Fruit fly (Drosophila melanogaster): ENCODE measurements around the gene rush.

The rush gene

dm6 chrX:1476848-1477247, 1.5 kb upstream of the rush start, which contains the start of the genes Rab27 and mei-38:
Rab27 (minus strand) TSS chrX:1476974.
mei-38 (plus strand) TSS chrX:1477063.
- no peak for TF ChIP-seq CG17801 (GFP tag; optimal IDR thresholded peaks at IDR 0.05; ENCODE audit: partially characterized antibody)

DNA sequence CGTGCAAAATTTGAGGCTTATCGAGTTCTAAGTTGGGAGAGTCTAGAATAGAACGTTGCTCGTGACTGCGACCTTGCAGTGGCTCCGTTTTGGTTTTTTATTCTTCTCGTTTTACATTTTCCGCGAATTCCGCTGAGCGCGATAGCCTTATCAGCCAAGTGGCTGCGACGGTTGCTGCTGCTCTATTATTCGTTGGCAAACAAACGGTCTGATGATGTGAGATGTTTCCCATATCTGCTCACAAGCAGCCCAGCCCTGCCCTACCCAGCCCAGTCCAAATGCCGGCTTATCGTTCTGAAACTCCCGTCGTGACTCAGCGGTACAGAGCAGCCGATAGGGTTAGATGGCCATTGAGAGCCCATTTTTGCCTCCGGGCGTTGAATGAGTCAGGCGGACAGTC, 2.1 kb downstream of the rush start:
- no peak for TF ChIP-seq CG17801 (GFP tag; optimal IDR thresholded peaks at IDR 0.05; ENCODE audit: partially characterized antibody)

- peak; percentile 86 for TF ChIP-seq CG17801 (GFP tag; optimal IDR thresholded peaks at IDR 0.05; ENCODE audit: partially characterized antibody)
Observed at dm6 chrX:1482840-1483518, 4.6 kb downstream of the rush start, which contains the start of the genes sta and inc. sta (minus strand) TSS chrX:1483413. inc (plus strand) TSS chrX:1483479.

DNA sequence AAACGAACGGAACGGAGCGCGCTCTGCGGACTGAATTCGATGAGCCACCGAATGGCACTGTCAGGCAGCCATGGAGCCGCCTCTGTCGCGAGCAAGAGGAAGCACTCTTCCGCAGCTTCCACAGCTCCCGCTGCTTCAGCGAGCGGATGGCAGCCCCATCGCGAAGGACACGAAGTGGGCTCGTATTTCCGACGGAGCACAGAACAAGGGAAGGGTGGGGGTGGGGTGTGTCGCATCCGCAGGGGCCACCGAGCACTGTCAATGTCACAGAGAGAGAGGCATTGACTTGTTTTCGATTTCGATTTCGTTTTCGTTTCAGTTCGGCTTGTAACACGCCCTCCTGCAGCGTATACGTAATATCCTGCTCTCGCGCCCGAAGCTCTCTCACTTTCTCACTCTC, 29.4 kb downstream of the rush start, which contains the start of gene Nmdar2:
Gene Nmdar2 (minus strand): TSS at position 59 of the 400 bp plus-strand sequence.
- TF ChIP-seq CG17801 (GFP tag; optimal IDR thresholded peaks at IDR 0.05; ENCODE audit: partially characterized antibody): no peak

DNA sequence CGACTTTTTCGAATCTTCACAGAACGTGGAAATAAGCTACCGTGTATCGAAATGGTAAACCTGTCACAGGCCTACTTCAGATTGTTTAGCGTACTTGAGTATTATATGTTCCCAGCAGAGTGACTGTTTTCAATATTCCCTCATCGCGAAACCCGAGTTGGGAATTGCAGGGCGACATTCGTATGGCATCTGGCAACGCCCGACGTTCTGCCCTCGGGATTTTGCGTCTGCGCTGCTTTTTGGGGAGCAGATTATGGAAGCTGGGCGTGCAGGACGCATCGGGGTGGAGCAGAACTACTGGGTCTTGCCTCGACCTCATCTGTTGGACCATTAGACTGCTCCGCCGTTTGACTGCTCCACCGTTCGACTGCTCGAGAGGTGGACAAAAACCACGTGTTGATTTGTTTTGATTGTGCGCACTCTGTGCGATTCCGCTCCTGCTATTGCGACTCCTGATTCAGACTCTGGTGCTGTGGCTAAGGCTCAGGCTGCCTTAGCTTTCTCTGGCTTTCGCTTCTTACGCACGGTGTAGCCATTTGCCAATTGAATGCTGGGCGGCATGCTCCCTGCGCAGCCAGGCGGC, 30.0 kb downstream of the rush start:
- no peak for TF ChIP-seq CG17801 (GFP tag; optimal IDR thresholded peaks at IDR 0.05; ENCODE audit: partially characterized antibody)

- peak; percentile 27 for TF ChIP-seq CG17801 (GFP tag; optimal IDR thresholded peaks at IDR 0.05; ENCODE audit: partially characterized antibody)
Observed at dm6 chrX:1512753-1513226, 34.4 kb downstream of the rush start, which contains the start of gene CG14795. CG14795 (minus strand) TSS chrX:1512803.

DNA sequence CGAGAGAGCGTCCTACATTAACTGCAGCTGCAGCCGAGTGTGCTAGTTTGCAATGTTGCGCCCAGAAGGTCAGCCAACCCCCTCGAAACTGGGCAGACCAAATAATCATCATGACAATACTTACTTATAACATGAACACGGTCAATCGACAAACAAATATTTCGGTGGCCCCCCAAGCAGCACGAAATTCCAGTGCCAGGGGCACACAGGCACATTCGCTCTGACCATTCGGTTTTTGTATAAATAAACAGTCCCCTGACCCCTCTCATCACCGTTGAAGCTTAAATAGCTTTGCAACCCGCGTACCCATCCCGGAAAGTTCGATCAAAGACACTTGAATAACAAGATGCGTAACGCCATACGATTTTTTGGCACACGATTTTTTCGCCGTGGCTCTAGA, 35.5 kb downstream of the rush start:
- no peak for TF ChIP-seq CG17801 (GFP tag; optimal IDR thresholded peaks at IDR 0.05; ENCODE audit: partially characterized antibody)

DNA sequence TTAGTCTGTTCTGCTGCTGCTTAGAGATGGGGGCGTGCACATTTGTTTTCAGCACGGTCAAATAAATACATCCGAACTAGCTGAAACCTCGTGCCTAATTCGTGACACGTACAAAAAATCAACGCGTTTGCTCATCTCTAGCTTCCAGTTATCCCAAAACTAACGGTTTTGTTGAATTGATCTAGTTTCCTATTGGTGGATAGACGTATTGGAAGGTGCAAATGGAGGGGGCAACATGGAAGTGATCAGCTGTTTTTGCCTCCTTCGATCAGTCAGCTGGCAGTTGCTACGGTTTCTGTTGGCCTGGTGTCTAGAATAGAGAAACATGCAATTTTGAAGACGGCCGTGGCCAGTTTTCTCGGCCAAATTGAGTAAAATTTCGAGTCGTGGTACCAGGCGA, 39.3 kb downstream of the rush start:
- peak; percentile 69 for TF ChIP-seq CG17801 (GFP tag; optimal IDR thresholded peaks at IDR 0.05; ENCODE audit: partially characterized antibody)
